Fruit fly (Drosophila melanogaster) whole organism, embryonic: Measurements from ENCODE around the gene CG16734.

Source experiments
- B-H2 ChIP-seq: fragments of 200-800 bp; sonication (Bioruptor generic); optimal IDR thresholded peaks from 2 replicates; lab custom pipeline; 2018; ENCODE audit warnings: missing biosample characterization, mild to moderate bottlenecking, missing genetic modification characterization
- CG10321 ChIP-seq: fragments of 200-800 bp; sonication (Bioruptor generic); IDR thresholded peaks from 2 replicates; pipeline ENCODE4 v1.3.6; 2022; ENCODE audit warnings: missing biosample characterization, missing genetic modification characterization
- CG2678 ChIP-seq: fragments of 200-800 bp; sonication (Bioruptor generic); optimal IDR thresholded peaks from 3 replicates; lab custom pipeline; 2019; ENCODE audit warnings: missing biosample characterization, mild to moderate bottlenecking, missing genetic modification characterization, moderate library complexity
- CG3995 ChIP-seq: fragments of 200-800 bp; sonication (Bioruptor generic); optimal IDR thresholded peaks from 3 replicates; lab custom pipeline; 2016; ENCODE audit warnings: missing biosample characterization, missing genetic modification characterization

- TF ChIP-seq CG3995 (no peak), CG2678 (tag; lab: Kevin White, UChicago) (no peak), CG10321 (GFP tag; lab: Robert Waterston, UW) (peak; percentile 40; the same call in 1 of the 2 replicates), B-H2 (no peak)
These were observed 28.7 kb upstream of the CG16734 start for dm6 chr3R:9226146-9226545.
